Fruit fly (Drosophila melanogaster) whole organism, embryonic: ENCODE data around the gene CG13605.

Experiments used
- Antp ChIP-seq: fragments of 200-800 bp; sonication (Bioruptor generic); optimal IDR thresholded peaks from 3 replicates; lab custom pipeline; 2016; ENCODE audit warnings: missing biosample characterization, missing genetic modification characterization
- BtbVII ChIP-seq: fragments of 200-800 bp; sonication (Bioruptor generic); optimal IDR thresholded peaks from 3 replicates; lab custom pipeline; 2017; ENCODE audit warnings: missing biosample characterization, mild to moderate bottlenecking, missing genetic modification characterization
- CG1024 ChIP-seq: fragments of 200-800 bp; sonication (Bioruptor generic); IDR thresholded peaks from 2 replicates; pipeline ENCODE4 v1.3.6; 2022; ENCODE audit warnings: missing biosample characterization, missing genetic modification characterization
- CG10366 ChIP-seq: fragments of 200-800 bp; sonication (Bioruptor generic); IDR thresholded peaks from 2 replicates; pipeline ENCODE4 v1.3.6; 2022; ENCODE audit warnings: missing biosample characterization, missing genetic modification characterization
- CG10543 ChIP-seq: fragments of 200-800 bp; sonication (Bioruptor generic); optimal IDR thresholded peaks from 3 replicates; lab custom pipeline; 2017; ENCODE audit warnings: missing biosample characterization, mild to moderate bottlenecking, missing genetic modification characterization, moderate library complexity
- CG11247 ChIP-seq: fragments of 200-800 bp; sonication (Bioruptor generic); IDR thresholded peaks from 2 replicates; pipeline ENCODE4 v1.3.6; 2022; ENCODE audit warnings: missing biosample characterization, missing genetic modification characterization
- CG13296 ChIP-seq: fragments of 200-800 bp; sonication (Bioruptor generic); optimal IDR thresholded peaks from 3 replicates; lab custom pipeline; 2018; ENCODE audit warnings: missing biosample characterization, mild to moderate bottlenecking, missing genetic modification characterization
- CG15011 ChIP-seq: fragments of 200-800 bp; sonication (Bioruptor generic); optimal IDR thresholded peaks from 3 replicates; lab custom pipeline; 2018; ENCODE audit warnings: missing biosample characterization, mild to moderate bottlenecking, missing genetic modification characterization
- CG1602 ChIP-seq: fragments of 200-800 bp; sonication (Bioruptor generic); optimal IDR thresholded peaks from 3 replicates; lab custom pipeline; 2016; ENCODE audit warnings: missing biosample characterization, missing genetic modification characterization
- CG17186 ChIP-seq: fragments of 200-800 bp; sonication (Bioruptor generic); optimal IDR thresholded peaks from 3 replicates; lab custom pipeline; 2017; ENCODE audit warnings: missing biosample characterization, missing genetic modification reagents, missing genetic modification characterization
- CG1792 ChIP-seq: fragments of 200-800 bp; sonication (Bioruptor generic); optimal IDR thresholded peaks from 2 replicates; lab custom pipeline; 2016; ENCODE audit warnings: missing biosample characterization, missing genetic modification characterization
- CG31365 ChIP-seq: fragments of 200-800 bp; sonication (Bioruptor generic); optimal IDR thresholded peaks from 2 replicates; lab custom pipeline; 2018; ENCODE audit warnings: missing biosample characterization, mild to moderate bottlenecking, missing genetic modification characterization
- CG34376 ChIP-seq: fragments of 200-800 bp; sonication (Bioruptor generic); optimal IDR thresholded peaks from 2 replicates; lab custom pipeline; 2018; ENCODE audit warnings: missing biosample characterization, mild to moderate bottlenecking, missing genetic modification characterization
- CG42726 ChIP-seq: fragments of 200-800 bp; sonication (Bioruptor generic); IDR thresholded peaks from 2 replicates; pipeline ENCODE4 v1.3.6; 2022; ENCODE audit warnings: missing biosample characterization, missing genetic modification characterization; ENCODE audit not compliant: partially characterized antibody
- CG4404 ChIP-seq: fragments of 200-800 bp; sonication (Bioruptor generic); IDR thresholded peaks from 2 replicates; pipeline ENCODE4 v1.3.6; 2022; ENCODE audit warnings: missing biosample characterization, missing genetic modification characterization
- CG6813 ChIP-seq: fragments of 200-800 bp; sonication (Bioruptor generic); optimal IDR thresholded peaks from 2 replicates; lab custom pipeline; 2017; ENCODE audit warnings: missing biosample characterization, missing genetic modification characterization, mild to moderate bottlenecking, moderate library complexity, missing genetic modification reagents
- CG7372 ChIP-seq: fragments of 200-800 bp; sonication (Bioruptor generic); IDR thresholded peaks from 2 replicates; pipeline ENCODE4 v1.3.6; 2022; ENCODE audit warnings: missing biosample characterization, missing genetic modification characterization
- CG8478 ChIP-seq: fragments of >200 bp; optimal IDR thresholded peaks from 2 replicates; lab custom pipeline; 2018
- CG9932 ChIP-seq: fragments of 200-800 bp; sonication (Bioruptor generic); IDR thresholded peaks from 2 replicates; pipeline ENCODE4 v1.3.6; 2022; ENCODE audit warnings: missing biosample characterization, missing genetic modification characterization
- CrebB ChIP-seq: fragments of 200-800 bp; sonication (Bioruptor generic); optimal IDR thresholded peaks from 3 replicates; lab custom pipeline; 2018; ENCODE audit warnings: missing biosample characterization, mild to moderate bottlenecking, missing genetic modification characterization
- D19A ChIP-seq: fragments of 200-800 bp; optimal IDR thresholded peaks from 3 replicates; lab custom pipeline; 2019; ENCODE audit warnings: missing biosample characterization, mild to moderate bottlenecking, missing genetic modification characterization, moderate library complexity
- Dad ChIP-seq: fragments of 200-800 bp; sonication (Bioruptor generic); optimal IDR thresholded peaks from 3 replicates; lab custom pipeline; 2016; ENCODE audit warnings: missing biosample characterization, missing genetic modification characterization
- E2f2 ChIP-seq: fragments of 200-800 bp; sonication (Bioruptor generic); IDR thresholded peaks from 2 replicates; pipeline ENCODE4 v1.3.6; 2022; ENCODE audit warnings: missing biosample characterization, missing genetic modification characterization
- Gug ChIP-seq: fragments of 200-800 bp; sonication (Bioruptor generic); IDR thresholded peaks from 4 replicates; pipeline ENCODE4 v1.3.6; 2022; ENCODE audit warnings: missing biosample characterization, missing genetic modification characterization
- Hr3 ChIP-seq: fragments of 200-800 bp; sonication (Bioruptor generic); optimal IDR thresholded peaks from 3 replicates; lab custom pipeline; 2016; ENCODE audit warnings: missing biosample characterization, missing genetic modification characterization
- Hr51 ChIP-seq, 2 experiments: fragments of 200-800 bp; sonication (Bioruptor generic); optimal IDR thresholded peaks; 2 replicates in 1 of 2; 3 replicates in 1 of 2; lab custom pipeline; 2016 to 2018; ENCODE audit warnings: missing biosample characterization in 2 of 2, missing genetic modification characterization in 2 of 2, mild to moderate bottlenecking in 1 of 2, moderate library complexity in 1 of 2
- Jarid2 ChIP-seq: fragments of 200-800 bp; sonication (Bioruptor generic); optimal IDR thresholded peaks from 3 replicates; lab custom pipeline; 2017; ENCODE audit warnings: mild to moderate bottlenecking, missing biosample characterization, missing genetic modification reagents, missing genetic modification characterization
- Max ChIP-seq: fragments of 200-800 bp; sonication (Bioruptor generic); optimal IDR thresholded peaks from 2 replicates; lab custom pipeline; 2016; ENCODE audit warnings: missing biosample characterization, mild to moderate bottlenecking, missing genetic modification characterization
- Med ChIP-seq: fragments of 200-800 bp; sonication (Bioruptor generic); peaks from one replicate; lab custom pipeline; 2016; ENCODE audit warnings: missing biosample characterization, missing genetic modification characterization, mild to moderate bottlenecking, inconsistent platforms, moderate library complexity
- Sry-δ ChIP-seq: fragments of 200-800 bp; sonication (Bioruptor generic); optimal IDR thresholded peaks from 2 replicates; lab custom pipeline; 2016; ENCODE audit warnings: missing biosample characterization, missing genetic modification characterization
- Taf1 ChIP-seq: fragments of 200-800 bp; sonication (Bioruptor generic); IDR thresholded peaks from 2 replicates; pipeline ENCODE4 v1.3.6; 2022; ENCODE audit warnings: missing biosample characterization, missing genetic modification characterization
- eve ChIP-seq, 2 experiments: fragments of >200 bp; optimal IDR thresholded peaks; 2 replicates each; lab custom pipeline; 2017; ENCODE audit warnings: missing biosample characterization in 2 of 2, missing genetic modification characterization in 2 of 2
- exex ChIP-seq: fragments of 200-800 bp; sonication (Bioruptor generic); optimal IDR thresholded peaks from 4 replicates; lab custom pipeline; 2018; ENCODE audit warnings: missing biosample characterization, mild to moderate bottlenecking, missing genetic modification characterization, moderate library complexity
- grn ChIP-seq: fragments of 200-800 bp; sonication (Bioruptor generic); optimal IDR thresholded peaks from 3 replicates; lab custom pipeline; 2017; ENCODE audit warnings: missing biosample characterization, missing genetic modification characterization
- hbn ChIP-seq: fragments of 200-800 bp; sonication (Bioruptor generic); IDR thresholded peaks from 2 replicates; pipeline ENCODE4 v1.3.6; 2022; ENCODE audit warnings: missing biosample characterization, missing genetic modification characterization; ENCODE audit not compliant: partially characterized antibody
- insv ChIP-seq, 2 experiments: fragments of 200-800 bp; sonication (Bioruptor generic); optimal IDR thresholded peaks; 3 replicates each; lab custom pipeline; 2016 to 2018; ENCODE audit warnings: missing biosample characterization in 2 of 2, missing genetic modification characterization in 2 of 2
- inv ChIP-seq: fragments of 200-800 bp; sonication (Bioruptor generic); IDR thresholded peaks from 2 replicates; pipeline ENCODE4 v1.3.6; 2022; ENCODE audit warnings: missing biosample characterization, missing genetic modification characterization; ENCODE audit not compliant: partially characterized antibody
- mirr ChIP-seq: fragments of 200-800 bp; sonication (Bioruptor generic); optimal IDR thresholded peaks from 3 replicates; lab custom pipeline; 2018; ENCODE audit warnings: missing biosample characterization, mild to moderate bottlenecking, missing genetic modification characterization
- pfk ChIP-seq: fragments of 200-800 bp; sonication (Bioruptor generic); optimal IDR thresholded peaks from 2 replicates; lab custom pipeline; 2018; ENCODE audit warnings: missing biosample characterization, mild to moderate bottlenecking, missing genetic modification characterization, moderate library complexity
- pita ChIP-seq: fragments of 200-800 bp; sonication (Bioruptor generic); optimal IDR thresholded peaks from 2 replicates; lab custom pipeline; 2017; ENCODE audit warnings: missing biosample characterization, mild to moderate bottlenecking, missing genetic modification characterization
- sens ChIP-seq: fragments of 200-800 bp; sonication (Bioruptor generic); peaks from one replicate; lab custom pipeline; 2016; ENCODE audit warnings: missing biosample characterization, missing genetic modification characterization
- sim ChIP-seq: fragments of 200-800 bp; sonication (Bioruptor generic); IDR thresholded peaks from 2 replicates; pipeline ENCODE4 v1.3.6; 2022; ENCODE audit warnings: missing biosample characterization, missing genetic modification characterization
- sqz ChIP-seq: fragments of 200-800 bp; sonication (Bioruptor generic); optimal IDR thresholded peaks from 3 replicates; lab custom pipeline; 2018; ENCODE audit warnings: missing biosample characterization, mild to moderate bottlenecking, missing genetic modification characterization
- usp ChIP-seq: fragments of >200 bp; optimal IDR thresholded peaks from 2 replicates; lab custom pipeline; 2017; ENCODE audit warnings: missing biosample characterization, missing genetic modification characterization
- vnd ChIP-seq: fragments of 200-800 bp; sonication (Bioruptor generic); IDR thresholded peaks from 3 replicates; pipeline ENCODE4 v1.3.6; 2022; ENCODE audit warnings: missing biosample characterization, missing genetic modification characterization; ENCODE audit not compliant: partially characterized antibody
- wek ChIP-seq: fragments of 200-800 bp; sonication (Bioruptor generic); optimal IDR thresholded peaks from 3 replicates; lab custom pipeline; 2018; ENCODE audit warnings: missing biosample characterization, mild to moderate bottlenecking, missing genetic modification characterization, moderate library complexity
- z ChIP-seq: fragments of 200-800 bp; sonication (Bioruptor generic); IDR thresholded peaks from 3 replicates; pipeline ENCODE4 v1.3.6; 2022; ENCODE audit warnings: missing biosample characterization, missing genetic modification characterization
- zen ChIP-seq: fragments of 200-800 bp; sonication (Bioruptor generic); optimal IDR thresholded peaks from 3 replicates; lab custom pipeline; 2018; ENCODE audit warnings: missing biosample characterization, mild to moderate bottlenecking, missing genetic modification characterization, moderate library complexity
- zf30C ChIP-seq: fragments of 200-800 bp; sonication (Bioruptor generic); optimal IDR thresholded peaks from 3 replicates; lab custom pipeline; 2018; ENCODE audit warnings: missing biosample characterization, mild to moderate bottlenecking, missing genetic modification characterization

The CG13605 gene

dm6 chr3R:24112320-24113069, at the start of gene CG13605 (continued):
- TF ChIP-seq Taf1 (GFP tag; lab: Robert Waterston, UW) (peak; percentile 61; the same call in 1 of the 2 replicates), usp (GFP tag; lab: Kevin White, UChicago) (no peak), Med (GFP tag; lab: Kevin White, UChicago) (peak; percentile 94), CG1024 (GFP tag; lab: Robert Waterston, UW) (peak; percentile 12; the same call in 1 of the 2 replicates), CG13296 (GFP tag; lab: Kevin White, UChicago) (peak; percentile 82), wek (GFP tag; lab: Kevin White, UChicago) (peak; percentile 35), insv (GFP tag; optimal IDR thresholded peaks at IDR 0.05; lab: Kevin White, UChicago) (peak in 1 of 2 experiments; percentile 4), mirr (GFP tag; lab: Kevin White, UChicago) (peak; percentile 6), eve (GFP tag; optimal IDR thresholded peaks at IDR 0.05; lab: Kevin White, UChicago) (no peak), inv (GFP tag; lab: Robert Waterston, UW) (no peak), CG11247 (GFP tag; lab: Robert Waterston, UW) (peak; percentile 62), zen (tag; lab: Kevin White, UChicago) (peak; percentile 48), sens (peak; percentile 79), CG31365 (tag; lab: Kevin White, UChicago) (no peak), sqz (GFP tag; lab: Kevin White, UChicago) (peak; percentile 38), Jarid2 (GFP tag; lab: Kevin White, UChicago) (peak; percentile 53), hbn (GFP tag; lab: Robert Waterston, UW) (no peak), z (no peak), CG8478 (no peak), CG15011 (GFP tag; lab: Kevin White, UChicago) (peak; percentile 60), pita (GFP tag; lab: Kevin White, UChicago) (no peak), pfk (GFP tag; lab: Kevin White, UChicago) (no peak), grn (GFP tag; lab: Kevin White, UChicago) (no peak), zf30C (no peak), CG4404 (no peak), CG10543 (GFP tag; lab: Kevin White, UChicago) (peak; percentile 42), CG6813 (peak; percentile 78), Antp (GFP tag; lab: Kevin White, UChicago) (peak; percentile 59), CG17186 (GFP tag; lab: Kevin White, UChicago) (no peak), BtbVII (GFP tag; lab: Kevin White, UChicago) (peak; percentile 76), vnd (GFP tag; lab: Robert Waterston, UW) (no peak), CG7372 (GFP tag; lab: Robert Waterston, UW) (no peak), Max (GFP tag; lab: Kevin White, UChicago) (peak; percentile 34), exex (peak; percentile 55), CG1602 (GFP tag; lab: Kevin White, UChicago) (peak; percentile 27), D19A (peak; percentile 67), Sry-δ (peak; percentile 11), CG9932 (peak; percentile 81), CG42726 (GFP tag; lab: Robert Waterston, UW) (peak; percentile 78), CG1792 (GFP tag; lab: Kevin White, UChicago) (peak; percentile 43), Hr3 (peak; percentile 61), Hr51 (GFP tag; optimal IDR thresholded peaks at IDR 0.05; lab: Kevin White, UChicago) (peak; percentile 29 to 79), sim (GFP tag; lab: Robert Waterston, UW) (no peak), Gug (peak; percentile 61; the same call in 2 of the 4 replicates), Dad (peak; percentile 14), E2f2 (GFP tag; lab: Robert Waterston, UW) (peak; percentile 83), CG10366 (GFP tag; lab: Robert Waterston, UW) (peak; percentile 65), CrebB (peak; percentile 36), CG34376 (GFP tag; lab: Kevin White, UChicago) (peak; percentile 21)
